Fruit fly (Drosophila melanogaster): Measurements from ENCODE around the gene CG32563.

dm6 chrX:17178484-17178921, 29.7 kb upstream of the CG32563 start:
- TF ChIP-seq h (GFP tag; optimal IDR thresholded peaks at IDR 0.05) (peak; percentile 99), pan (optimal IDR thresholded peaks at IDR 0.05) (no peak), foxo (GFP tag; optimal IDR thresholded peaks at IDR 0.05) (peak; percentile 88 to 99), Dif (GFP tag; optimal IDR thresholded peaks at IDR 0.05; ENCODE audit: partially characterized antibody) (no peak), psq (GFP tag; optimal IDR thresholded peaks at IDR 0.05) (no peak), dmrt93B (GFP tag; optimal IDR thresholded peaks at IDR 0.05) (peak; percentile 97)

All from whole organism, wandering third instar larva.